Worm (Caenorhabditis elegans): ENCODE results near the gene F10E7.11.

ce11 chrII:7106313-7106712 is 16.4 kb downstream of the F10E7.11 start:
- TF ChIP-seq ztf-29 (GFP tag; IDR thresholded peaks at IDR 0.05) (no peak), flt-1 (GFP tag; IDR thresholded peaks at IDR 0.05) (no peak), T22C8.4 (GFP tag; IDR thresholded peaks at IDR 0.05) (no peak), ztf-23 (GFP tag; IDR thresholded peaks at IDR 0.05) (no peak), klf-2 (GFP tag; conservative IDR thresholded peaks at IDR 0.05) (no peak), tab-1 (GFP tag; IDR thresholded peaks at IDR 0.05) (no peak)

All from whole organism, midembryonic.